Fruit fly (Drosophila melanogaster): ENCODE results near the gene spidey.

DNA sequence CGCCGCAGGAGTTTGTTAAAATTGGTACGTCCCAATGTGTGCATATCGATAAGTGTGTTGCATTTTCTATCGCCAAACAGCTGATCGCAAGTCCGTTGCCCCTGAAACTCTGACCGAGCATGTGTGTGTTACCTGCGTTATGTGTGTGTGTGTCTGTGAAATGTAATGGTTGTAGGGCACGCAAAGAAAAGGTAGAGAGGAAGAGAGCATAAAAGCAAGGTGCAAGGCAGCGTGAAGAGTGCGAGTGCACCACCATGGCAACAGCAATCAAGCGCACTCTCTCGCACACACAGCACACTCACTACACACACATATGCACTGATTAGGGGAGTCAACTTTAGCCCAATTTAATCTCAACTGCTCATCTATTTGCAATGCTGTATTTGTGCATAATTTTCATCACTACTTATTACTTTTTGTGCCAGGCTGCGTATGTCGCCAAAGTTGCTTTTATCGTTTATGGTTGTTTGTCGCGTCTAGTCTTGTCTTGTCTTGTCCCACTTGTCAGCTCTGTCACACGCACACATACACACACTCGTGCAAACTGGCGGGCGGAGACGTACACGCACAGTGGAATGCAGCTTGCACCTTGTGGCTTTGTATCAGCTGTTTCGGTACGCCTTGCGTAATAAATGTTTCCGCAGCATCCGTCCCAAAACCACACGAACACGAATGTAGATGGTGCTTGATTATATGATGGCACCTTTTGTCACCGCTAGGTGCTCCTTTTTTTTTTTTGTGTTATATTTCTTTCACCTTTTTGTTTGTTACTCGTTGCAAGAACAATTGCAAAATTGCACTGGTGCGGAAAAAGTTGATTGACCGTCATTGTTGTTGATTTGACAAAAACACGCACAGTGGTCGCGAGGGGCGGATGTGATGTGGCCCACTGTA, 29.1 kb downstream of the spidey start:
- TF ChIP-seq psq (optimal IDR thresholded peaks at IDR 0.05): no peak
- no peak for TF ChIP-seq Myc (optimal IDR thresholded peaks at IDR 0.05)
- no peak for TF ChIP-seq ttk (optimal IDR thresholded peaks at IDR 0.05)
- TF ChIP-seq insv (optimal IDR thresholded peaks at IDR 0.05): no peak

Measured in Kc167 (cell line).